Fruit fly (Drosophila melanogaster) whole organism, embryonic: ENCODE measurements around the gene CG12116.

Experiments used
- CG10366 ChIP-seq: fragments of 200-800 bp; sonication (Bioruptor generic); IDR thresholded peaks from 2 replicates; pipeline ENCODE4 v1.3.6; 2022; ENCODE audit warnings: missing biosample characterization, missing genetic modification characterization
- CG12219 ChIP-seq: fragments of 200-800 bp; sonication (Bioruptor generic); optimal IDR thresholded peaks from 3 replicates; lab custom pipeline; 2018; ENCODE audit warnings: missing biosample characterization, mild to moderate bottlenecking, missing genetic modification characterization
- CG1647 ChIP-seq: fragments of 200-800 bp; sonication (Bioruptor generic); optimal IDR thresholded peaks from 3 replicates; lab custom pipeline; 2016; ENCODE audit warnings: missing biosample characterization, missing genetic modification characterization
- CG5245 ChIP-seq: fragments of 200-800 bp; sonication (Bioruptor generic); optimal IDR thresholded peaks from 3 replicates; lab custom pipeline; 2016; ENCODE audit warnings: missing biosample characterization, missing genetic modification characterization
- chn ChIP-seq: fragments of 200-800 bp; sonication (Bioruptor generic); optimal IDR thresholded peaks from 2 replicates; lab custom pipeline; 2016; ENCODE audit warnings: missing biosample characterization, missing genetic modification characterization
- psq ChIP-seq: fragments of 200-800 bp; sonication (Bioruptor generic); optimal IDR thresholded peaks from 2 replicates; lab custom pipeline; 2017; ENCODE audit warnings: missing biosample characterization, missing genetic modification characterization

dm6 chrX:8518025-8518661 lies 49.3 kb upstream of the CG12116 start:
- TF ChIP-seq CG1647 (no peak), CG12219 (no peak), psq (GFP tag; lab: Kevin White, UChicago) (no peak), CG5245 (GFP tag; lab: Kevin White, UChicago) (no peak), CG10366 (GFP tag; lab: Robert Waterston, UW) (no peak), chn (GFP tag; lab: Kevin White, UChicago) (no peak)
